Worm (Caenorhabditis elegans): Measurements from ENCODE around the gene Y22D7AL.15.

Gene Y22D7AL.15

ce11 chrIII:1621330-1621729 lies 38.3 kb downstream of the Y22D7AL.15 start:
- TF ChIP-seq efl-1 (optimal IDR thresholded peaks at IDR 0.05) (no peak), efl-1 (GFP tag; optimal IDR thresholded peaks at IDR 0.05 in 1 of 2) (peak in 1 of 2 experiments; percentile 0), hpl-2 (GFP tag; optimal IDR thresholded peaks at IDR 0.05) (no peak)

DNA sequence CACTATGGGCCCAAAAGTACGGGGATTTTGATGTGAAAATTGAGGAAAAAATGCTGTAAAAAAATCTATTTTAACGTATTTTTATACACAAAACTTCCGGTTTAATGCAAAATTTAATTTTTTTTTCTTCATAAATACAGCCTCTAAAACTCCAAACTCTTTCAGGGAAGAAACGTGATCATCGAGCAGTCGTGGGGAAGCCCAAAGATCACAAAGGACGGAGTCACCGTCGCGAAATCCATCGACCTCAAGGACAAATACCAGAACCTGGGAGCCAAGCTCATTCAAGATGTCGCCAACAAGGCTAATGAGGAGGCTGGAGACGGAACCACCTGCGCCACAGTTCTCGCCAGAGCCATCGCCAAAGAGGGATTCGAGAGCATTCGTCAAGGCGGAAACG lies 39.8 kb downstream of the Y22D7AL.15 start:
- TF ChIP-seq ceh-8 (GFP tag; optimal IDR thresholded peaks at IDR 0.05) (no peak), hlh-17 (GFP tag; optimal IDR thresholded peaks at IDR 0.05; ENCODE audit: borderline replicate concordance) (no peak), mef-2 (tag; optimal IDR thresholded peaks at IDR 0.05) (no peak), ces-1 (GFP tag; optimal IDR thresholded peaks at IDR 0.05) (no peak), dsc-1 (tag; optimal IDR thresholded peaks at IDR 0.05) (no peak), irx-1 (tag; optimal IDR thresholded peaks at IDR 0.05) (no peak), nhr-11 (tag; optimal IDR thresholded peaks at IDR 0.05) (no peak), isw-1 (GFP tag; IDR thresholded peaks at IDR 0.05) (no peak), nhr-20 (tag; optimal IDR thresholded peaks at IDR 0.05) (no peak), nhr-12 (tag; optimal IDR thresholded peaks at IDR 0.05) (no peak), tbx-2 (tag; optimal IDR thresholded peaks at IDR 0.05) (no peak), egl-13 (tag; optimal IDR thresholded peaks at IDR 0.05) (no peak), pag-3 (tag; optimal IDR thresholded peaks at IDR 0.05; ENCODE audit: borderline replicate concordance, insufficient read depth) (no peak), nhr-47 (tag; optimal IDR thresholded peaks at IDR 0.05) (no peak), pax-3 (tag; optimal IDR thresholded peaks at IDR 0.05) (no peak)

- no peak for TF ChIP-seq efl-3 (GFP tag; optimal IDR thresholded peaks at IDR 0.05)
- TF ChIP-seq efl-1 (optimal IDR thresholded peaks at IDR 0.05) = no peak
- TF ChIP-seq efl-1 (GFP tag; optimal IDR thresholded peaks at IDR 0.05 in 1 of 2) = no peak
- no peak for TF ChIP-seq nhr-76 (tag; optimal IDR thresholded peaks at IDR 0.05)
- TF ChIP-seq F16B12.6 (tag; optimal IDR thresholded peaks at IDR 0.05) = no peak
- no peak for TF ChIP-seq fkh-10 (GFP tag; optimal IDR thresholded peaks at IDR 0.05)
- no peak for TF ChIP-seq tlp-1 (tag; optimal IDR thresholded peaks at IDR 0.05)
- no peak for TF ChIP-seq elt-3 (tag; optimal IDR thresholded peaks at IDR 0.05)
- no peak for TF ChIP-seq egl-13 (tag; optimal IDR thresholded peaks at IDR 0.05)
- no peak for TF ChIP-seq nhr-12 (tag; optimal IDR thresholded peaks at IDR 0.05)
- no peak for TF ChIP-seq blmp-1 (tag; optimal IDR thresholded peaks at IDR 0.05)
- no peak for TF ChIP-seq mef-2 (tag; optimal IDR thresholded peaks at IDR 0.05)
- TF ChIP-seq nhr-237 (tag; optimal IDR thresholded peaks at IDR 0.05) = no peak
- TF ChIP-seq nhr-84 (tag; optimal IDR thresholded peaks at IDR 0.05) = no peak
- no peak for TF ChIP-seq pax-3 (tag; optimal IDR thresholded peaks at IDR 0.05)
- no peak for TF ChIP-seq nhr-71 (tag; optimal IDR thresholded peaks at IDR 0.05)
- TF ChIP-seq vab-15 (tag; optimal IDR thresholded peaks at IDR 0.05) = no peak
- TF ChIP-seq nhr-11 (tag; optimal IDR thresholded peaks at IDR 0.05) = no peak
- no peak for TF ChIP-seq isw-1 (GFP tag; IDR thresholded peaks at IDR 0.05)
Measured at ce11 chrIII:1619442-1619841, 40.2 kb downstream of the Y22D7AL.15 start, which contains the start of gene hsp-60. Gene hsp-60, plus strand, starts transcription at chrIII:1619742.

ce11 chrIII:1618915-1619314 lies 40.7 kb downstream of the Y22D7AL.15 start, which contains the start of gene Y22D7AL.10:
Gene Y22D7AL.10, minus strand, starts transcription at chrIII:1618929.
- TF ChIP-seq pag-3 (tag; optimal IDR thresholded peaks at IDR 0.05; ENCODE audit: borderline replicate concordance, insufficient read depth) (no peak), lin-13 (GFP tag; optimal IDR thresholded peaks at IDR 0.05) (peak; percentile 99), dpl-1 (GFP tag; optimal IDR thresholded peaks at IDR 0.05) (peak; percentile 90 to 93 (median 91)), nhr-77 (tag; optimal IDR thresholded peaks at IDR 0.05) (peak; percentile 92), nhr-28 (tag; optimal IDR thresholded peaks at IDR 0.05) (peak; percentile 37), ztf-4 (tag; optimal IDR thresholded peaks at IDR 0.05) (peak; percentile 97), unc-130 (tag; optimal IDR thresholded peaks at IDR 0.05) (peak; percentile 97), lin-15B (tag; optimal IDR thresholded peaks at IDR 0.05) (peak; percentile 97), xbp-1 (tag; optimal IDR thresholded peaks at IDR 0.05) (peak; percentile 100), nhr-76 (tag; optimal IDR thresholded peaks at IDR 0.05) (peak; percentile 100), grh-1 (GFP tag; IDR thresholded peaks at IDR 0.05) (peak; percentile 99), isw-1 (GFP tag; IDR thresholded peaks at IDR 0.05) (peak; percentile 100), snu-23 (GFP tag; optimal IDR thresholded peaks at IDR 0.05) (peak; percentile 99), unc-30 (tag; optimal IDR thresholded peaks at IDR 0.05) (peak; percentile 88), snpc-4 (tag; optimal IDR thresholded peaks at IDR 0.05) (peak; percentile 90), fkh-8 (tag; optimal IDR thresholded peaks at IDR 0.05) (peak; percentile 99), ama-1 (optimal IDR thresholded peaks at IDR 0.05) (peak; percentile 78), C16A3.4 (tag; optimal IDR thresholded peaks at IDR 0.05) (peak; percentile 97), nhr-237 (tag; optimal IDR thresholded peaks at IDR 0.05) (peak; percentile 93), tlp-1 (tag; optimal IDR thresholded peaks at IDR 0.05) (no peak), egl-27 (tag; optimal IDR thresholded peaks at IDR 0.05) (peak; percentile 38 to 66), zip-4 (GFP tag; optimal IDR thresholded peaks at IDR 0.05) (peak; percentile 96), nhr-47 (tag; optimal IDR thresholded peaks at IDR 0.05) (peak; percentile 100), sptf-1 (tag; optimal IDR thresholded peaks at IDR 0.05) (no peak), hlh-17 (GFP tag; optimal IDR thresholded peaks at IDR 0.05; ENCODE audit: borderline replicate concordance) (peak; percentile 65), efl-3 (GFP tag; optimal IDR thresholded peaks at IDR 0.05) (peak; percentile 97), nhr-20 (tag; optimal IDR thresholded peaks at IDR 0.05) (peak; percentile 99)

Measured in whole organism, L1 larva.